Worm (Caenorhabditis elegans): ENCODE data around the gene F07C6.6.

Gene F07C6.6

DNA sequence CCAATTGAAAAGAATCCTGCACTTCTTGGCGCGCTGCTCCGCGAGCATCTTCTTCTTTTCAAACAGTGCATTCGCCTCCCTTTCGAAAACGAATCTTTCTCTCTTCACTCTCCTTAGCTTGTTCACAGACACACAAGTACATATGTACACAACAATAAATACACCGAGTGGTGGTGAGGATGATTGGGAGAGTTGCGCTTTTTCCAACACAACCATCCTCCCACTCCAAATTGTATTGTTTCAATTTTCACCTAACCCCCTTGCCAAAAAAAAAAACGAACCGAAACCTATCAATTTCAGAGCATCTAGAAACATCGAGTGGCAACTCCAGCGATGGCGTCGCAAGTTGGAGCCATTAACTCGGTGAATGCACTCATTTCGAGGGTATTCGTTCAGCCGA, 46.3 kb upstream of the F07C6.6 start, which contains the start of gene inx-6:
inx-6 (plus strand) TSS at position 301 of the 400 bp plus-strand sequence.
- TF ChIP-seq Y53G8AR.9 (GFP tag; conservative IDR thresholded peaks at IDR 0.05): no peak
- TF ChIP-seq lin-54 (GFP tag; optimal IDR thresholded peaks at IDR 0.05): no peak
- no peak for TF ChIP-seq snpc-3.4 (tag; optimal IDR thresholded peaks at IDR 0.05)
- no peak for TF ChIP-seq bed-2 (GFP tag; IDR thresholded peaks at IDR 0.05)

ce11 chrIV:12748760-12749159, 43.8 kb upstream of the F07C6.6 start:
- TF ChIP-seq F39B2.1 (GFP tag; IDR thresholded peaks at IDR 0.05) (no peak), snpc-3.4 (tag; optimal IDR thresholded peaks at IDR 0.05) (no peak), atf-7 (tag; optimal IDR thresholded peaks at IDR 0.05) (no peak), F57A8.1 (GFP tag; optimal IDR thresholded peaks at IDR 0.05) (no peak), athp-1 (tag; optimal IDR thresholded peaks at IDR 0.05) (no peak), zim-3 (tag; optimal IDR thresholded peaks at IDR 0.05) (no peak), F55B11.4 (tag; optimal IDR thresholded peaks at IDR 0.05; ENCODE audit: borderline replicate concordance, insufficient read depth) (no peak), repo-1 (tag; optimal IDR thresholded peaks at IDR 0.05) (no peak), mes-4 (tag; optimal IDR thresholded peaks at IDR 0.05) (no peak)

DNA sequence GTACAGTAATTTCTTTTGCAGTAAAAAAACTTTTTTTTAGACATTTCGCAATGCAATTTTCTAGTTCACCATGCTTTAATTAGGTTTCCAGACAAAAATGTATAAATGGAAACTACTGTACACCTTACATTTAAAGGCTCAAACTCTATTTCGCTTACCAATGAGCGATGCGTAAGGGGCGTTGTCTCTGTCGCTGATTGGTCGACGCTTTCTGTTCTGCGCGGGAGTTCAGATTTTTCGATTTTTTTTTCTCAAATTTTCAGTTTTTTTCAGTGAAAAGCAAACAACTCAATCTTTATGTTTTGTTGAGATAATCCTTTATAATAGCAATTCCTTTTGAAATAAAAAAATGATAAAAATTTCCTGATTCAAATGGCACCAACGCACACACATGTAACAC, 38.4 kb upstream of the F07C6.6 start:
- TF ChIP-seq C06A6.2 (GFP tag; conservative IDR thresholded peaks at IDR 0.05): no peak
- TF ChIP-seq nfyb-1 (GFP tag; IDR thresholded peaks at IDR 0.05): peak; percentile 82
- no peak for TF ChIP-seq ama-1 (optimal IDR thresholded peaks at IDR 0.05)
- TF ChIP-seq ama-1 (GFP tag; optimal IDR thresholded peaks at IDR 0.05): peak in 1 of 2 experiments; percentile 38

- no peak for TF ChIP-seq mxl-1 (tag; optimal IDR thresholded peaks at IDR 0.05)
- TF ChIP-seq Y79H2A.3 (GFP tag; conservative IDR thresholded peaks at IDR 0.05): no peak
- TF ChIP-seq repo-1 (tag; optimal IDR thresholded peaks at IDR 0.05): no peak
- no peak for TF ChIP-seq nhr-179 (tag; optimal IDR thresholded peaks at IDR 0.05)
- TF ChIP-seq dox-1 (GFP tag; IDR thresholded peaks at IDR 0.05): no peak
- no peak for TF ChIP-seq lag-1 (GFP tag; IDR thresholded peaks at IDR 0.05)
- TF ChIP-seq tlf-1 (GFP tag; optimal IDR thresholded peaks at IDR 0.05): no peak
- no peak for TF ChIP-seq let-526 (GFP tag; IDR thresholded peaks at IDR 0.05)
- TF ChIP-seq mcd-1 (GFP tag; IDR thresholded peaks at IDR 0.05): no peak
- TF ChIP-seq ztf-22 (GFP tag; optimal IDR thresholded peaks at IDR 0.05): no peak
- TF ChIP-seq ztf-25 (GFP tag; IDR thresholded peaks at IDR 0.05): no peak
- TF ChIP-seq athp-1 (tag; optimal IDR thresholded peaks at IDR 0.05): no peak
- no peak for TF ChIP-seq ceh-27 (GFP tag; optimal IDR thresholded peaks at IDR 0.05)
- TF ChIP-seq ztf-18 (tag; optimal IDR thresholded peaks at IDR 0.05): no peak
- TF ChIP-seq sptf-2 (GFP tag; optimal IDR thresholded peaks at IDR 0.05): no peak
- no peak for TF ChIP-seq lin-40 (tag; optimal IDR thresholded peaks at IDR 0.05)
These were observed 37.0 kb upstream of the F07C6.6 start for ce11 chrIV:12755641-12756040.

- TF ChIP-seq B0035.1 (tag; optimal IDR thresholded peaks at IDR 0.05): no peak
- no peak for TF ChIP-seq hmg-20 (GFP tag; IDR thresholded peaks at IDR 0.05)
- no peak for TF ChIP-seq madf-10 (tag; optimal IDR thresholded peaks at IDR 0.05)
These were observed 35.1 kb upstream of the F07C6.6 start, which contains the start of gene flp-9 for ce11 chrIV:12757470-12757869. flp-9 (minus strand) TSS chrIV:12757570.
